Fruit fly (Drosophila melanogaster): ENCODE measurements around the gene Trp1.

Trp1 gene

DNA sequence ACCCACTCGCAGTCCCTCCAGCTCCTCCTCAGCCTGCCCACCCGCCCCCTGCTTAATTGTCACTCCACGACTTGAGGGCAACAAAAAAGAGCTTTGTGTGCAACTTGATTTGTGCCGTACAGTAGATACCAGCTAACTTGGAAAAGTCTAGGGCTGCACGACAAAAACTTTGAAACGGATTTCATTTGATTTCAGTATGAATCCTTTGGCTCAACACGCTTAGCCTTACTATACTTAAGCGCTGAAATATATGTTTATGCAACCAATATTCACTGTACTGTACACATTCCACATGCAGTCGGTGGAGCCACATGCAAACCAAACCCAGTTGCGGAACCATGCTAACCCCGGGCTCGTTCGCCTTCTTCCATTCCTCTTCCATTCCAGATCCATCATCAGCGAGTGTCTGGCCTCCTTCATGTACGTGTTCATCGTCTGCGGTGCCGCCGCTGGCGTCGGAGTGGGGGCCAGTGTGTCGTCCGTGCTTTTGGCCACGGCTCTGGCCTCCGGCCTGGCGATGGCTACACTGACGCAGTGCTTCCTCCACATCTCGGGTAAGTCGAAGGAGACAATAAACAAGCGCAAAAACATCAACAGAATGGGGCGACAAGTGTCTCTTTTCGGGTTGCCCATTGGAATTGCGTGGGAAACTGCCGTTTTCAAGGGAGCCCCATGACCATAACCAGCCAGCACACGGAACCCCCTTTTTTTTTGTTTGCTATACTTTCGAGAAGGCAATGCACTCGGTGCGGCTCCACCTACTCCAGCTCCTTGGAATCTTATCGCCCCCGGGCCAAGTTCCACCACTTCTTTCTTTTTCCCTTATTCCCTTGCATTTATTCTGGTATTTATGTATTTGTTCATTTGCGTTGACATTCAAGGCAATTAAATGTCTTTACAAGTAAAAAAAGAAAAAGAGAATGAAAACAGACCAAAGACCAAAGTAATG is 22.5 kb upstream of the Trp1 start (continued):
- TF ChIP-seq fd3F (GFP tag; optimal IDR thresholded peaks at IDR 0.05), result no peak
- TF ChIP-seq CG8359 (GFP tag; optimal IDR thresholded peaks at IDR 0.05; ENCODE audit: borderline replicate concordance), result peak; percentile 40
- peak; percentile 85 for TF ChIP-seq Xrp1 (GFP tag; IDR thresholded peaks at IDR 0.05)
- no peak for TF ChIP-seq schlank (tag; optimal IDR thresholded peaks at IDR 0.05)
- TF ChIP-seq CG34422 (GFP tag; IDR thresholded peaks at IDR 0.05), result peak; percentile 59; the same call in 2 of the 3 replicates
- no peak for TF ChIP-seq al (GFP tag; IDR thresholded peaks at IDR 0.05)
- no peak for TF ChIP-seq zfh2 (GFP tag; optimal IDR thresholded peaks at IDR 0.05)
- no peak for TF ChIP-seq Lim3 (GFP tag; IDR thresholded peaks at IDR 0.05)
- no peak for TF ChIP-seq CG15073 (GFP tag; optimal IDR thresholded peaks at IDR 0.05)
- no peak for TF ChIP-seq Taf1 (GFP tag; IDR thresholded peaks at IDR 0.05)
- TF ChIP-seq crc (GFP tag; optimal IDR thresholded peaks at IDR 0.05), result no peak
- peak; percentile 71 for TF ChIP-seq dmrt99B (tag; optimal IDR thresholded peaks at IDR 0.05)
- TF ChIP-seq Nf-YB (GFP tag; optimal IDR thresholded peaks at IDR 0.05), result no peak
- TF ChIP-seq slbo (GFP tag; IDR thresholded peaks at IDR 0.05), result peak; percentile 36; the same call in 1 of the 2 replicates
- TF ChIP-seq gem (tag; optimal IDR thresholded peaks at IDR 0.05), result peak; percentile 63
- TF ChIP-seq dimm (GFP tag; IDR thresholded peaks at IDR 0.05), result no peak
- peak; percentile 36 for TF ChIP-seq CG10267 (tag; optimal IDR thresholded peaks at IDR 0.05)
- TF ChIP-seq grn (GFP tag; optimal IDR thresholded peaks at IDR 0.05), result no peak
- TF ChIP-seq pzg (GFP tag; optimal IDR thresholded peaks at IDR 0.05), result no peak
- no peak for TF ChIP-seq tna (GFP tag; IDR thresholded peaks at IDR 0.05; ENCODE audit: partially characterized antibody)
- TF ChIP-seq Dek (tag; optimal IDR thresholded peaks at IDR 0.05), result no peak
- TF ChIP-seq CG18599 (GFP tag; optimal IDR thresholded peaks at IDR 0.05), result peak; percentile 29
- TF ChIP-seq CG7745 (tag; optimal IDR thresholded peaks at IDR 0.05), result no peak
- no peak for TF ChIP-seq CG16779 (GFP tag; IDR thresholded peaks at IDR 0.05)
- TF ChIP-seq pita (GFP tag; optimal IDR thresholded peaks at IDR 0.05), result no peak
- TF ChIP-seq rib (GFP tag; IDR thresholded peaks at IDR 0.05), result no peak
- no peak for TF ChIP-seq CG11398 (GFP tag; optimal IDR thresholded peaks at IDR 0.05)
- TF ChIP-seq HHEX (GFP tag; optimal IDR thresholded peaks at IDR 0.05), result peak; percentile 13
- peak; percentile 68 for TF ChIP-seq CG31441 (GFP tag; IDR thresholded peaks at IDR 0.05)
- no peak for TF ChIP-seq gfzf (GFP tag; optimal IDR thresholded peaks at IDR 0.05)
- TF ChIP-seq CG30020 (tag; optimal IDR thresholded peaks at IDR 0.05), result no peak
- TF ChIP-seq Nf-YA (GFP tag; IDR thresholded peaks at IDR 0.05), result no peak
- no peak for TF ChIP-seq zen (tag; optimal IDR thresholded peaks at IDR 0.05)
- peak; percentile 4 for TF ChIP-seq Hsf (GFP tag; optimal IDR thresholded peaks at IDR 0.05)
- peak; percentile 44 for TF ChIP-seq CG9609 (GFP tag; optimal IDR thresholded peaks at IDR 0.05)
- TF ChIP-seq CG10366 (GFP tag; IDR thresholded peaks at IDR 0.05), result peak; percentile 42; the same call in 1 of the 2 replicates
- no peak for TF ChIP-seq CG7928 (GFP tag; optimal IDR thresholded peaks at IDR 0.05)
- peak; percentile 48 for TF ChIP-seq CG12391 (tag; optimal IDR thresholded peaks at IDR 0.05)
- TF ChIP-seq CG1832 (GFP tag; optimal IDR thresholded peaks at IDR 0.05), result no peak
- peak; percentile 41 for TF ChIP-seq lab (GFP tag; optimal IDR thresholded peaks at IDR 0.05)
- TF ChIP-seq ttk (GFP tag; IDR thresholded peaks at IDR 0.05), result peak; percentile 82
- no peak for TF ChIP-seq Side (GFP tag; optimal IDR thresholded peaks at IDR 0.05)
- TF ChIP-seq tll (GFP tag; optimal IDR thresholded peaks at IDR 0.05), result no peak
- peak; percentile 89 for TF ChIP-seq nom (GFP tag; optimal IDR thresholded peaks at IDR 0.05)
- TF ChIP-seq oc (tag; optimal IDR thresholded peaks at IDR 0.05), result no peak
- TF ChIP-seq CG1529 (GFP tag; optimal IDR thresholded peaks at IDR 0.05), result peak; percentile 15
- TF ChIP-seq CG4854 (GFP tag; optimal IDR thresholded peaks at IDR 0.05), result no peak
- TF ChIP-seq CG6272 (GFP tag; IDR thresholded peaks at IDR 0.05), result peak; percentile 33; the same call in 1 of the 2 replicates
